Worm (Caenorhabditis elegans): Measurements from ENCODE around the gene atf-8.

DNA sequence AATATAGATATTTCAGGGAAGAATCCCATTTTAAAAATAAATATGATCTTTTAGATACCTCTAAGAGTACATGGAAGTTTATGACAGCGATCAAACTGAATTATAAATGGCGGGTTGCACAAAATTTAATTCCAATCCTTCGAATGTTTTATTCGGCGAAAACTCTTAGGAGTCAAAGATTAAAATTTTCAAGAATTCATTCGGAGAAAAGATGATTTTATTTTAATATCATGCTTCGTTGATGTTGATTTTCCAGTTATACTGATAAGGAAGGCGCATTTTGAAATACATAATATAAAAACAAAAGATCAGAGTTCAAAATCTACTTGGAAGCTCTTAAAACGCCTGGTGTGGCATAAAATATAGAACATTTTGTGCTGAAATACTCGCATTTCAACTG lies 38.3 kb upstream of the atf-8 start, which contains the start of gene srh-10:
- TF ChIP-seq flt-1 (GFP tag; IDR thresholded peaks at IDR 0.05) (no peak), med-1 (GFP tag; optimal IDR thresholded peaks at IDR 0.05; ENCODE audit: insufficient read depth) (no peak), ztf-29 (GFP tag; IDR thresholded peaks at IDR 0.05) (no peak)
